Worm (Caenorhabditis elegans): ENCODE data around the gene fbxa-52.
"Not testable (repeated sequence)": the region's sequence is repeated elsewhere in the genome, so short reads cannot be mapped to it uniquely, and the experiment has no call there.

The fbxa-52 gene

DNA sequence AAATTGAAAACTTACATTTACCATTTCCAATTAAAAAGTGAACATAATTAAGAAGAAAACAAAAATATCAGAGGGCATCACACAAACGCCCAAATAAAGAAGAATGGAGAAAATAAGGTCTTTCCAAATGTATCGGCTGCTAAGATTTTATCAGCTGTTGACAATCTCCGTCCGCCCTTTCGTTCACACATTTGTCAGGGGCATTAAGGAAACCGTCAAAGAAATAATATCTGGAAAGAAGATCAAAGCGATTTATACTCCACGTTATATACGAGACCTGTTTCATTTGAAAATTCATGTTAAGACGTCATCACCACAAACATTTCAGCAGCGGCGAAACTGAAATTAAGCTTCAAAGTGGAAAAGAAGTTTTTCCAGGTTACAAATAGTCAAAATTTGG is at the start of gene fbxa-52:
fbxa-52 (minus strand) TSS at position 101 of the 400 bp plus-strand sequence.
- no peak for TF ChIP-seq him-1 (tag; optimal IDR thresholded peaks at IDR 0.05)
- no peak for TF ChIP-seq W03F9.2 (tag; optimal IDR thresholded peaks at IDR 0.05)
- TF ChIP-seq dao-5 (tag; optimal IDR thresholded peaks at IDR 0.05), result no peak

DNA sequence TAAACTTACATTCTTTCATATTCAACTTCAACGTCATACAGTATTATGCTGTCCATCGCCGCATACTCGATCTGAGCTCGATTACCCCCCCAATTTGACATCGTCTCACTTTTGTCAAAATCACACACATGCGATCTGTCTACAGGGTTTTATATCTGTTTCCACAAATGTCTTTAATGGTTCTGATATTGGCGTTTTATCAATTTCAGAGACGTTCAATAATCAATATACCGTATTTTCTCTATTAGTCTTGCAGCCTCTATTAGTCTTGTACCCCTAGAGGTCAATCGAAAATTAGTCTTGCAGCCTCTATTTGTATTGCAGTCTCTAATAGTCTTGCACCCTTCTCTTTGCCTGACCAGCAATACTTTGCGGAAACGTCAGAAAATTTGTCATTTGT is 36.0 kb upstream of the fbxa-52 start, which contains the start of gene Y75D11A.6:
Y75D11A.6 (minus strand) TSS at position 101 of the 400 bp plus-strand sequence.
- TF ChIP-seq W03F9.2, dao-5, him-1 (tag; optimal IDR thresholded peaks at IDR 0.05): not testable (repeated sequence)

DNA sequence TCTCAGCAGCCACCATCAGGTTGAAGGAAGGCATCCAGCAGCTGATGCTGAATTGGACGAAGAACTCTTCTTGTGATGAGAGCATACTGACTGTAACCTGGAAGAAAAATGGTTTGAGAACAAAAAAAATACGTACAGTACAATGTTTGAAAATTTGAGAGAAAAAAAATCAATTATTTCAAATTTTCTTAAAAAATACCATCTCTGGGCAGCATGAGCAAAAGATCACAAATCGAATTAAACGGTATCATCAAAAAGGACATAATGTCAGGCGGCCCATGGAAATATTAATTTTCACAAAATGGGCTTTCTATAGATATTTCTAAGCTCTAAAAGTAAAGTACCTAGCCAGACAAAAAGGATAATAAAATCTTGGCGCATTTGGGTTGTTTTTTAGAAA is 33.7 kb upstream of the fbxa-52 start, which contains the start of gene Y75D11A.3:
Y75D11A.3 (minus strand) TSS at position 101 of the 400 bp plus-strand sequence.
- not testable (repeated sequence) for TF ChIP-seq him-1, W03F9.2, dao-5 (tag; optimal IDR thresholded peaks at IDR 0.05)

ce11 chrX:1742530-1742929 is 30.1 kb upstream of the fbxa-52 start, which contains the start of gene Y75D11A.2:
Gene Y75D11A.2, plus strand, starts transcription at chrX:1742830.
- TF ChIP-seq him-1, dao-5, W03F9.2 (tag; optimal IDR thresholded peaks at IDR 0.05): not testable (repeated sequence)

DNA sequence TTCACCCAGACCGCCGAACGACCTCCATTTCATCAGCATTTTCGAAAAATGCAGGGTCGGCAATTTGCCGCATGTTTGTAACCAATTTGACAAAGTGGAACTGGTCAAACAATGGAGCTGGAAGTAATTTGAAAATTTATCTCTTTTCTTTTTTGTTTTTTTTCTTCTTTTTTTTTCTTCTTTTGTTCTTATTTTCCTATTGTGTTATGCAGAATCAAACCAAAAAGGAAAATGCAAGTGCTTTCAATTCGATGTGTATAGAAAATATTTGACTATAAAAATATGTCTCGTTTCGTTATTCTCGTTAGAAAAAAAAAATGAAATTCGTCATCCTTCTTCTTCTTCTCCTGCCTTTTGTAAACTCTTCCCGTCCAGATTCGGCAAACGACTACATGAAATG is 25.2 kb upstream of the fbxa-52 start, which contains the start of gene F07G6.10:
F07G6.10 (plus strand) TSS at position 301 of the 400 bp plus-strand sequence.
- TF ChIP-seq him-1 (tag; optimal IDR thresholded peaks at IDR 0.05) (no peak), W03F9.2 (tag; optimal IDR thresholded peaks at IDR 0.05) (no peak), dao-5 (tag; optimal IDR thresholded peaks at IDR 0.05) (no peak)

ce11 chrX:1735941-1736340 is 23.5 kb upstream of the fbxa-52 start, which contains the start of gene F07G6.12:
Gene F07G6.12, plus strand, starts transcription at chrX:1736241.
- TF ChIP-seq him-1 (tag; optimal IDR thresholded peaks at IDR 0.05) (no peak), W03F9.2 (tag; optimal IDR thresholded peaks at IDR 0.05) (no peak), dao-5 (tag; optimal IDR thresholded peaks at IDR 0.05) (no peak)

ce11 chrX:1729558-1729957 is 17.1 kb upstream of the fbxa-52 start, which contains the start of gene dgn-3:
Gene dgn-3, plus strand, starts transcription at chrX:1729858.
- TF ChIP-seq dao-5 (tag; optimal IDR thresholded peaks at IDR 0.05) (no peak), W03F9.2 (tag; optimal IDR thresholded peaks at IDR 0.05) (no peak), him-1 (tag; optimal IDR thresholded peaks at IDR 0.05) (no peak)

DNA sequence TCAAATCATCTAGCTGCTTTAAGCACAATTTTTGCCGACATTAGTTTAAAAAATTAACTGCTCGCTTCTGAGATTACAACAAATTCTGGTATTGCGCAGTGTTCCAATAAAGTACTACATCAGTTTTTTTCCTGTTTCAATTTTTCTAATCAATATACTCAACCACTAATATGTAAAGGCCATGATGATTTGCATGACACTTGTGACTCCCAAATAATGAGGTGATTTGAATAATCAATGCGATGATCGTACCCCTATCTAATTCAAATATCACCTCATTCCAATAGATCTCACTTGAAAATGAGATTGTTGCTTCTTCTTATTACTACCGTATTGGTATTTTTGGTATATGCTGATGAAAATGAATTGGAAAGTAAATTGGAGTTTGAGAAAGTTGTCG is 14.6 kb upstream of the fbxa-52 start, which contains the start of gene F07G6.2:
F07G6.2 (plus strand) TSS at position 301 of the 400 bp plus-strand sequence.
- TF ChIP-seq him-1 (tag; optimal IDR thresholded peaks at IDR 0.05), result no peak
- TF ChIP-seq W03F9.2 (tag; optimal IDR thresholded peaks at IDR 0.05), result no peak
- no peak for TF ChIP-seq dao-5 (tag; optimal IDR thresholded peaks at IDR 0.05)

DNA sequence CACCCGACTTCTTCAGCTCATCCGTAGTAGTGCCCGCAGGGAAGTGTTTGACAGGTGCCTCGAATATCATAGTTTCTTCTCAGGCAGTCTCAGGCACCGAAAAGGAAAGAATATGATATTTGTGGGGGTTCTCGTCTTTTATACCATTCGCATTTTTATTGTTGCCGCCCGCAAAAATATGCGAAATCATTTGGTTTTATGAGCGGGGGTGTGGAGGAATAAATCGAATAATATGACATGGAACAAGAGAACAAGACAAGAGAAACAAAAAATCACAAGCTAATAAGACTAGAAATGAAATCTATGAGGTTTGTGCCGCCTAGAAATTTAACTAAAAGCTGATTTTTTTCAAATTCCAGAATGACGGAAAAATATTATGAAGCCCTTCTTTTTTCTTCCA is 7.9 kb upstream of the fbxa-52 start, which contains the start of gene F07G6.8:
F07G6.8 (minus strand) TSS at position 101 of the 400 bp plus-strand sequence.
- TF ChIP-seq him-1 (tag; optimal IDR thresholded peaks at IDR 0.05) (no peak), W03F9.2 (tag; optimal IDR thresholded peaks at IDR 0.05) (no peak), dao-5 (tag; optimal IDR thresholded peaks at IDR 0.05) (no peak)

DNA sequence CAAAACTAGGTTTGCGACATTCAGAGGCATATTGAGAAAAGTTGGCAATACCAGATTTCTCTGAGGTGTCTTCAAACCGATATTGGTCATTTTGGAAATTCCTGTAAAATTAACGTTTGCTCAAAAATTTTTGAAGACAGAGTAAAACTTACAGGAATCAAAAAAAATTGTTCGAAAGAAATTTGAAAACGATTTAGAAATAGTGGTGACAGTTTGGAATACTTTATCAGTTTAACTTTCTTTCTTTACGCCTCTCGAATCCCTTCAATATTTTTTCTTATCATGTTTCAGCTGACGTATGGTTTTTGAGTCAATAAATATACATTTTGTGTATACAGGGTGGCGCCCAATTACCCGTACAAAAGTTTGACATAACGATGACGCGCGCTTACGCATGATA is 6.0 kb upstream of the fbxa-52 start, which contains the start of gene fbxa-53:
fbxa-53 (minus strand) TSS at position 101 of the 400 bp plus-strand sequence.
- TF ChIP-seq W03F9.2 (tag; optimal IDR thresholded peaks at IDR 0.05) (no peak), dao-5 (tag; optimal IDR thresholded peaks at IDR 0.05) (no peak), him-1 (tag; optimal IDR thresholded peaks at IDR 0.05) (no peak)

DNA sequence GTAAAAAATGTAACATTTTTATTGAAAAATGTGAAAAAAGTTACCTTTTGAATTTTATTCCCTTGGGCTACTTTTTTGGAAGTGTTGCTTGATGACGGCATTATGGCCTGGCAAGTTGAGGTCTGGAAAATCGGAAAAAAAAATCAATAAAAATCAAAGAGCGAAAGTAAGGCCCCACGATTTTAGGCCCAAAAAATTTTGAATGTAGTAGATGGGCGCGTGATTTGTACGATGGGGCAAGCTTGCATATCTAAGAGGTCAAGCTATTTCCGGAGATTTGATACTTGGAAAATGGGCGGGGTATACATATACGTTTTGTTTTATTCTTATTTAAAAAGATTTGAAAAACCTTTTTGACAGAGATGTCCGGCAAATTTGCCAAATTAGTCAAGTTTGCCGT is 5.9 kb downstream of the fbxa-52 start, which contains the start of gene F07G6.5:
F07G6.5 (minus strand) TSS at position 101 of the 400 bp plus-strand sequence.
- TF ChIP-seq dao-5 (tag; optimal IDR thresholded peaks at IDR 0.05), result no peak
- TF ChIP-seq W03F9.2 (tag; optimal IDR thresholded peaks at IDR 0.05), result no peak
- no peak for TF ChIP-seq him-1 (tag; optimal IDR thresholded peaks at IDR 0.05)

DNA sequence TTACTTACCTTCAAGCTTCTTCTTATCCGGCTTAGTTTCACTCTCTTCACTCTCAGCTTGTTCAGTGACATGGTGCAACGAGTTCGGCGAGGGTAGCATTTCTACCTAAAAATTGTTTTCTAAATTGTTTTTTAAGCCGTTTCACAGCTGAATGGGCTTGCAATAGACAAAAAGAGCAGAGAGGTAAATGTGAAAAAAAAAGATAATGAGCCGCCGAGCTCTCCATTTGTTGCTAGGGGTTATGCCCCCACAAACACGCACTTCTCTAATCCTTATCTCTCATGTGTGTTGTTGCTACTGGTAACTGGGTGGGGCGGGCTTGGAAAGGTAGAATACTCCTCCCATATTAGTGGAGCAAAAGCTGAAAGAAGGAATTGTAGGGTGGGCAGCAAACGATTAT is 8.6 kb downstream of the fbxa-52 start, which contains the start of gene C36C9.5:
C36C9.5 (minus strand) TSS at position 101 of the 400 bp plus-strand sequence.
- TF ChIP-seq W03F9.2 (tag; optimal IDR thresholded peaks at IDR 0.05) (no peak), dao-5 (tag; optimal IDR thresholded peaks at IDR 0.05) (no peak), him-1 (tag; optimal IDR thresholded peaks at IDR 0.05) (no peak)

DNA sequence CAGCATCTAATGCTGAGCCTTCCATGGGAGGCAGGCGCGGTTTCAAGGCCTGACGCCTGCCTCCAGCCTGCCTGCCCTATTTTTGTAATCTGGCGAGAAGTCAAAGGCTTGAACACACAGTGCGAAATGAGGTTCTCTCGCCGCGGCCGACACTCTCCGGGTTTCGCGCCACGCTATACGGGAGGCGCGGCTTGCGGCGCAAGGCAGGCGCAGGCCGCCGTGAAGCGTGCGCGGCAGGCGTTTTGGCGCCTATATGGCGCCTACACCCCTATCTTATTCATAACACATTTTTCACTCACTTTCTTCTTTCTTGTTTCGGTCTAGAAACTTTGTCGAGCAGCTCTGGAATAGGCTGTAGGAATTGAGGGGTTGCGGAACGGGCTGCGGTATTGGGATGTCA is 9.4 kb downstream of the fbxa-52 start:
- TF ChIP-seq him-1 (tag; optimal IDR thresholded peaks at IDR 0.05) (no peak), W03F9.2 (tag; optimal IDR thresholded peaks at IDR 0.05) (no peak), dao-5 (tag; optimal IDR thresholded peaks at IDR 0.05) (no peak)

DNA sequence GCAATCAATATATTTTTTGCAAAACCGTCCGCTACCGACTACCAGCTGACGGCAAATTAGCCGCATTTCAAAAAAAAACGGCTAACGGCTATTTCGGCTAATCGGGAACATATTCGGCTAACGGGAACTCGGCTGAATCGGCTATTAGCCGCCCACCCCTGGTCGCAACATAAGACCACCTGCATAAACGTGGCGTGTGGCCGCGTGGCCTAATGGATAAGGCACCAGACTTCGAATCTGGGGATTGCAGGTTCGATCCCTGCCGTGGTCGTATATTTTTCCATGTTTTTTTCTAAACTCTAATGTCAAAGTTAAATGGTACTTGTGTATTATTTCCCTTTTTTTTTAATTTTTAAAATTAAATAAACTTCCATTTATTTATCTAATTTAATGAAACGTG is 14.0 kb downstream of the fbxa-52 start:
- no peak for TF ChIP-seq him-1 (tag; optimal IDR thresholded peaks at IDR 0.05)
- TF ChIP-seq W03F9.2 (tag; optimal IDR thresholded peaks at IDR 0.05), result no peak
- TF ChIP-seq dao-5 (tag; optimal IDR thresholded peaks at IDR 0.05), result no peak

Measured in whole organism, L4/young adult.